Fruit fly (Drosophila melanogaster): ENCODE results near the gene Mt2.
A peak's percentile ranks its signal among the peaks of the same experiment; 100 is the strongest.

The Mt2 gene

DNA sequence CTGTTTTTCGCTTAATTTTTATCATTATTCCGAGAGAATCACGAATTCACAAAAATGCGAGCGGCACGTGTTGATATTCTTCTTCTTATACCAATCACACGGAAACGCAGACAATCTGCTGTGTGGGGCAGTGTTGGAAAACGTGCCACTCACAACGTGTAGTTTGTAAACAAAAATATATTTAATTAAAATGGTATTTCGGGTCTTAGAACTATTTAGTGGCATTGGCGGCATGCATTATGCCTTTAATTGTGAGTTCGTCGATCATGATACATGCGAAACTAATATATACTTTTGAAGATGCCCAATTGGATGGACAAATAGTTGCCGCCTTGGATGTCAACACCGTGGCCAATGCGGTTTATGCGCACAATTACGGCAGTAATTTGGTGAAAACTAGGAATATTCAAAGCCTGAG lies at the start of gene Mt2, which contains the start of gene CG6712:
TSS of gene Mt2 (plus strand) at position 130 of the 418 bp plus-strand sequence.
TSS of gene CG6712 (minus strand) at position 116 of the 418 bp plus-strand sequence.
- no peak for TF ChIP-seq CTCF (optimal IDR thresholded peaks at IDR 0.05)
- TF ChIP-seq CG8478 (optimal IDR thresholded peaks at IDR 0.05), result no peak

DNA sequence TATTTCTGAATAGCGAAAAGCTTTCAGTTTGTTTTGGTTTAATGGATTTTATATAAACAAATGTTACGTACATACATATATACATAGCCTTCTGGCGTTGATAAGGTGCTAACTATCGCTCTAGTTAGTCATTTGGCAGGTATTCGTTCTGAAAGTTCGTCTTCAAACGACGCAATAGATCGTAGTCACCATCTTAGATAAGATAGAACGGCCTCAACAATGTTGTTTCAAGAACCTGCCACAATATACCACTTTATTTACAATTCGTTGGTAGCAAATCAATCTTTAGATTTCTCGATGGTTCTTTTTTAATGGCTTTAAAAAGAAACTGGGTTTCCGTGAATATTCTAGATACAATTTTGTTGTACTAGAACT lies 49.5 kb upstream of the Mt2 start:
- TF ChIP-seq CG8478 (optimal IDR thresholded peaks at IDR 0.05), result no peak
- TF ChIP-seq CTCF (optimal IDR thresholded peaks at IDR 0.05), result no peak

DNA sequence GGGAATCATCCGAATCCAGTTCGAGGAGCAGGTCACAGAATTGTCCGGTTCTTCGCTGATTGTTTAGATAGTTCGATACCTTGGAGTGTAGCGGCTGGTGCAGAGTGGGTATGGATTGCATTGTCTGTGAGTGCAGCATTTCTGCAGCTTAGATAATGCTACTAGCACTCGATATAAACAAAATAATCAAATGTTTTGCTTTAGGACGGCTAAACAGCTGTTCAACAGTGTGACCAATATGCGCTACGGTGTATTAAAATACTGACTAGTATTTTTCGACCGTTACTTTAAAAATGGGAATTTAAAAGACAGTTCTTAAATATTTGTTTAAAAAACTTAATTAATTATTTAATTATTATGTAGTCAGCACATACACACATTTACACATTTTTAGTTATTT lies 47.6 kb upstream of the Mt2 start, which contains the start of gene Plzf:
TSS of gene Plzf (minus strand) at position 196 of the 400 bp plus-strand sequence.
- TF ChIP-seq CTCF (optimal IDR thresholded peaks at IDR 0.05) (no peak), CG8478 (optimal IDR thresholded peaks at IDR 0.05) (no peak)

- no peak for TF ChIP-seq CTCF (optimal IDR thresholded peaks at IDR 0.05)
- TF ChIP-seq CG8478 (optimal IDR thresholded peaks at IDR 0.05), result no peak
Measured at dm6 chr2L:12049133-12049532, 47.2 kb upstream of the Mt2 start, which contains the start of gene PLCXD. TSS of gene PLCXD (plus strand) at chr2L:12049418.

DNA sequence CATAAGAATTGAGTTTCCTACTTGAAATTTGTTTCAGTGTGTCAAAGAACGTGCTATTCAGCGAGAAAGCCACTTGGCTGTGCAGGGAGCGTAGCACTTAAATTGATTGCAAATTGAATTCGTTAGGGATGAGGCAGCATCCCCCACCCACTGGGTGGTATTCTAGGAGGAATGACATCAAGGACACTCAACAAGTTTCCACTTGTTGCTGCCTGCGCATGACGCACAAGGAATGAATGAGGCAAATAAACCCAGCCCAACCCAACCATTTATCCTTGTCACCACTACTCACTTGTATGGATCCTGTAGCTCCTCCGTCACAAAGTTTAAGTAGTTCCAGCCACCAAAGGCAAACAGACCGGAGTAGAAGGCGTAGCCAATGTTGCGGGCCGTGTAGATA lies 43.0 kb upstream of the Mt2 start:
- TF ChIP-seq CG8478 (optimal IDR thresholded peaks at IDR 0.05) (no peak), CTCF (optimal IDR thresholded peaks at IDR 0.05) (no peak)

DNA sequence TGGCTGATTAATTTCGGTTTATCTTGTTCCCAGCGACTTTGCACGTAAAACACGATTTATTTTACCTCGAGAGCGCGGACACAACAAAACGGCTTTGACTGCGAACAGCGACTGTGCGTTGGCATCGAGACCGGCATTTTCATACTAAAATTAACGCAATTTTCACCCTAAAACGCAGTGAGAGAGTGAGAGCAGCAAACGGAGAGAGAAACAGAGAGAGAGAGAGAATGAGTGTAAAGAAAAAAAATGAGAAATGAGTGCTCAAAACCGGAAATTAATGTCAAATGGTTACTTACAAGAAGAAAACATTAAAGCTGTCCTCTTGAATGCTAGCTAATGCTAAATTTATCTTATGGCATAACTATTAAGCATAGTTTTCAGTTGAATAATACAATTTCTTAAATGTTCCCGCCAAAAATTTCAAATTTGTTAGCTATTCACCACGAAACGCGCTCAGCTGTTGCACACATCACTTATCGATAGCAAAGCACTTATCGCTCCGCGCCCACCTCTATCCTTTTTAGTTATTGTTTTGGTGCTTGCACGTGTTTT lies 40.4 kb upstream of the Mt2 start, which contains the start of the genes JhI-21, RpL7-like and CG34164:
TSS of gene JhI-21 (minus strand) at position 206 of the 552 bp plus-strand sequence.
TSS of gene RpL7-like (plus strand) at position 490 of the 552 bp plus-strand sequence.
TSS of gene CG34164 (plus strand) at position 512 of the 552 bp plus-strand sequence.
- no peak for TF ChIP-seq CG8478 (optimal IDR thresholded peaks at IDR 0.05)
- TF ChIP-seq CTCF (optimal IDR thresholded peaks at IDR 0.05), result no peak

dm6 chr2L:12063035-12063434 lies 33.3 kb upstream of the Mt2 start, which contains the start of gene Rab3-GAP:
TSS of gene Rab3-GAP (minus strand) at chr2L:12063184.
- TF ChIP-seq CG8478 (optimal IDR thresholded peaks at IDR 0.05) (no peak), CTCF (optimal IDR thresholded peaks at IDR 0.05) (no peak)

- TF ChIP-seq CG8478 (optimal IDR thresholded peaks at IDR 0.05) (no peak), CTCF (optimal IDR thresholded peaks at IDR 0.05) (no peak)
Measured at dm6 chr2L:12065683-12066386, 30.5 kb upstream of the Mt2 start.

DNA sequence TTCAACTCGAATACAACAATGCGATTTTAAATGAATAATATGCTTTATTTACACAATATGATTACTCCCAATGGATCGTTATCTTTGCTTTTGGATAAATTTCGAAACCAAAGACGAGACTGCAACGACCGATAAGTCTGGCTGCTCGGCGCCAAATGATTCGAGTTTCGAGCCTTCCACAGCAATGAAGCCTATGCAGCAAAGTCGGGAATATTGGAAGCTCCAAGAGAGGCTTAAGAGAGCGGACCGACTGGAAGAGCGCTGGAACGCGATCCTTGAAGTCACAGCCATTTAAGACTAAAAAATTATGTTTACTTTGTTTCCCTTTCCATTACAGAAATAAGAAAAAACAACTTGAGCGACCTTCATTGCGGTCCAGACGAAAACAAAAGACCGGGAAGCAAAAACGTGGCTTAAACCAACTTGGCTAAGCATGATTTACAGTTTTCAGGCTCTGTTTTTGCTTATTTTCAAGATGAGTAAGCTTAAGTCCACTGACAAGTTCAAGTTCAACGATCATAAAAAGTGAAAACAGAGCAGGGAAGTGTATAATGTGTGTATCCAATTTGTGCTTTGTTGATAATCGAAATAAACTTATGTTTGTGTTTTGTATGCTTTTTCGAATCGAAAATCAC lies 29.6 kb upstream of the Mt2 start, which contains the start of gene firl:
TSS of gene firl (minus strand) at position 159 of the 635 bp plus-strand sequence.
- TF ChIP-seq CTCF (optimal IDR thresholded peaks at IDR 0.05) (no peak), CG8478 (optimal IDR thresholded peaks at IDR 0.05) (no peak)

DNA sequence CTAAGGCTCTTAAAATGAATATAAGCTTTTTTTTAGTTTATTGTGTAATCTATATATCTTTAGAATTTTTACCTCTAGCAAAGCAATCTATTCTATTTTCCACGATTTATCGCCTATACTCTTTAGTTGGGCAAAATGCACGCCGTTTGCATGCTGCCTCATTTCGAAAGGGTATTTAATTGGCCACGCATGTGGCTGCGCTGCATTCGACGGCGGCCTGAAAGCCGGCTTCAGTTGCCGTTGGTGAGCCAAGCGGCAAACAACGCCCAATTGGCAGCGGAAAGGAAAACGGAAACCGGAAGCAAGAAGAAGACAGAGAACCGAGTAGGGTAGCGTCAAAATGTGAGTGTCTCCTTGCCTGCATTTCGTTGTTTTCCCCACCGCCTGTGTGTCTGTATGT lies 20.5 kb upstream of the Mt2 start, which contains the start of gene CG14947:
TSS of gene CG14947 (plus strand) at position 251 of the 400 bp plus-strand sequence.
- TF ChIP-seq CG8478 (optimal IDR thresholded peaks at IDR 0.05) (no peak), CTCF (optimal IDR thresholded peaks at IDR 0.05) (no peak)

DNA sequence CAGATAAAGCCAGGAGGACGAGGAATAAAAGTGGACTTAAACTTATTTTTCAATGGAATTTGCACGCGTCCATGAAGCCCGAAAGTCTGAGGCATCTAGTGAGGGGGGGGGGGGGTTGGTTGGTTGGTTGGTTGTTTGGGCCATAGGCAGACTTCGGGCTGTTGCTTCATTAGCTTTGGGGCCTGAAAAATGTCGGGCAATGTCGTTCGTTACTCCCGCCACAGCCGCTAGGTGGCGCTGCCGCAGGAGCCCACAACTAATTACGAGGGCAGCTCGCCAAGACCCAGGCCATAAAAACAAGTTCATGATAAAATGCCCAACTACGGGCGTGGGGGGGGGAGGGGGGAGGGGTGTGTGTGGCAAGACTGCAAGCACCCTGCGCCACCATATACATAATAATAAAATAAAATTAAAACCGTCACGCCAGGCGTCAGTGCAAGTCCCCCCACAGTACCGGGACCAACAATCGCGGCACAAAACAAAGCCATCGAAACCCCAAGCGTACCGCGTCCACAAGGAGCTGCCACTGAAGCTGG lies 18.1 kb upstream of the Mt2 start:
- TF ChIP-seq CG8478 (optimal IDR thresholded peaks at IDR 0.05), result no peak
- peak; percentile 73 to 77 for TF ChIP-seq CTCF (optimal IDR thresholded peaks at IDR 0.05)

DNA sequence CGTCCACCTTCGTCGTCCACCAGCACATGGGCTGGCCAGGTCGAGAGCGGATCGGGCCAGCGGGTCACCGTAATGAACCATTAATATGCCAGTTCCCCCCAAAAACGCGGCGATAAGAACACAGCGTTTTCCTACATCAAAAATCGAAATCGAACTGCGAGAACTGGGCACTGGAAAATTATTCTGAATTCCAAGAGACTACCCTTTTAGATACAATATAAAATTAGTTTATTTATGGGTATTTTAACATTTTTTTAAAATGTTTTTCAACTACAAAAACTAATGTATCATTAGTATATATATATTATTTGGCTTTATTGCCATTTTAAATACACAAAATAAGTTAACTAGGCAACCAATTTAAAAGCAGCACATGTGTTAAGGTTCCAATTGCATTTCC lies 17.6 kb upstream of the Mt2 start:
- TF ChIP-seq CTCF (optimal IDR thresholded peaks at IDR 0.05), result no peak
- no peak for TF ChIP-seq CG8478 (optimal IDR thresholded peaks at IDR 0.05)

- no peak for TF ChIP-seq CG8478 (optimal IDR thresholded peaks at IDR 0.05)
- TF ChIP-seq CTCF (optimal IDR thresholded peaks at IDR 0.05), result no peak
Measured at dm6 chr2L:12079827-12080381, 16.4 kb upstream of the Mt2 start.

dm6 chr2L:12081118-12081665 lies 15.1 kb upstream of the Mt2 start:
- TF ChIP-seq CG8478 (optimal IDR thresholded peaks at IDR 0.05) (no peak), CTCF (optimal IDR thresholded peaks at IDR 0.05) (no peak)
